Worm (Caenorhabditis elegans) whole organism, mixed stage, embryonic: ENCODE results near the gene sri-38.
"Not testable (repeated sequence)": the region's sequence is repeated elsewhere in the genome, so short reads cannot be mapped to it uniquely, and the experiment has no call there.

Experiments used
- M03D4.4 ChIP-seq: sonication (generic microtip); optimal IDR thresholded peaks from 2 replicates; lab custom pipeline; 2017; ENCODE audit warnings: mild to moderate bottlenecking, missing genetic modification characterization, missing compliant biosample characterization
- bed-3 ChIP-seq: fragments of 200-800 bp; sonication (Bioruptor generic); optimal IDR thresholded peaks from 3 replicates; lab custom pipeline; 2018; ENCODE audit warnings: mild to moderate bottlenecking, missing genetic modification characterization, moderate library complexity, missing compliant biosample characterization
- blmp-1 ChIP-seq: fragments of 150-350 bp; optimal IDR thresholded peaks from 2 replicates; lab custom pipeline; 2014; ENCODE audit warnings: missing biosample characterization, missing genetic modification characterization
- ceh-39 ChIP-seq: fragments of 150-350 bp; optimal IDR thresholded peaks from 2 replicates; lab custom pipeline; 2014; ENCODE audit warnings: missing biosample characterization, missing genetic modification characterization
- ceh-43 ChIP-seq: fragments of 200-800 bp; sonication (Bioruptor generic); optimal IDR thresholded peaks from 2 replicates; lab custom pipeline; 2018; ENCODE audit warnings: mild to moderate bottlenecking, missing genetic modification characterization, moderate library complexity, missing compliant biosample characterization
- ces-1 ChIP-seq: fragments of 150-350 bp; optimal IDR thresholded peaks from 2 replicates; lab custom pipeline; 2014; ENCODE audit warnings: missing biosample characterization, missing genetic modification reagents, missing genetic modification characterization
- cnd-1 ChIP-seq: fragments of 200-800 bp; sonication (Bioruptor generic); optimal IDR thresholded peaks from 2 replicates; lab custom pipeline; 2018; ENCODE audit warnings: mild to moderate bottlenecking, missing genetic modification characterization, missing compliant biosample characterization
- elt-1 ChIP-seq: sonication (generic microtip); optimal IDR thresholded peaks from 2 replicates; lab custom pipeline; 2017; ENCODE audit warnings: missing genetic modification characterization, mild to moderate bottlenecking, missing compliant biosample characterization, antibody characterized with exemption, moderate library complexity, borderline replicate concordance; ENCODE audit not compliant: insufficient read depth
- elt-3 ChIP-seq: fragments of 150-350 bp; optimal IDR thresholded peaks from 2 replicates; lab custom pipeline; 2014; ENCODE audit warnings: missing biosample characterization, missing genetic modification characterization
- flh-1 ChIP-seq: fragments of 200-800 bp; sonication (Bioruptor generic); optimal IDR thresholded peaks from 2 replicates; lab custom pipeline; 2018; ENCODE audit warnings: mild to moderate bottlenecking, missing genetic modification characterization, moderate library complexity, missing compliant biosample characterization
- ham-2 ChIP-seq: fragments of 200-800 bp; sonication (Bioruptor generic); optimal IDR thresholded peaks from 2 replicates; lab custom pipeline; 2018; ENCODE audit warnings: mild to moderate bottlenecking, missing genetic modification characterization, missing compliant biosample characterization
- hlh-1 ChIP-seq: fragments of 150-350 bp; optimal IDR thresholded peaks from 2 replicates; lab custom pipeline; 2014; ENCODE audit warnings: missing biosample characterization, missing genetic modification reagents, missing genetic modification characterization
- lin-13 ChIP-seq: fragments of 150-350 bp; optimal IDR thresholded peaks from 2 replicates; lab custom pipeline; 2014; ENCODE audit warnings: missing biosample characterization, missing genetic modification characterization
- lin-32 ChIP-seq: fragments of 200-800 bp; sonication (Bioruptor generic); optimal IDR thresholded peaks from 2 replicates; lab custom pipeline; 2018; ENCODE audit warnings: mild to moderate bottlenecking, missing genetic modification characterization, missing compliant biosample characterization
- lsy-2 ChIP-seq: fragments of 150-350 bp; optimal IDR thresholded peaks from 2 replicates; lab custom pipeline; 2014; ENCODE audit warnings: missing biosample characterization, missing genetic modification characterization
- mab-5 ChIP-seq: fragments of 150-350 bp; optimal IDR thresholded peaks from 2 replicates; lab custom pipeline; 2014; ENCODE audit warnings: missing biosample characterization, missing genetic modification characterization
- mep-1 ChIP-seq: fragments of 150-350 bp; optimal IDR thresholded peaks from 2 replicates; lab custom pipeline; 2017; ENCODE audit warnings: missing biosample characterization, missing genetic modification reagents, missing genetic modification characterization, inconsistent platforms
- mls-2 ChIP-seq: sonication (generic microtip); optimal IDR thresholded peaks from 2 replicates; lab custom pipeline; 2016; ENCODE audit warnings: mild to moderate bottlenecking, missing genetic modification characterization, moderate library complexity, missing compliant biosample characterization
- nhr-12 ChIP-seq: fragments of 150-350 bp; optimal IDR thresholded peaks from 2 replicates; lab custom pipeline; 2014; ENCODE audit warnings: missing biosample characterization, missing genetic modification characterization
- nhr-2 ChIP-seq: fragments of 150-350 bp; optimal IDR thresholded peaks from 2 replicates; lab custom pipeline; 2014; ENCODE audit warnings: missing biosample characterization, missing genetic modification characterization
- nhr-237 ChIP-seq: fragments of 150-350 bp; optimal IDR thresholded peaks from 2 replicates; lab custom pipeline; 2014; ENCODE audit warnings: missing biosample characterization, missing genetic modification characterization
- nhr-28 ChIP-seq: fragments of 150-350 bp; optimal IDR thresholded peaks from 2 replicates; lab custom pipeline; 2014; ENCODE audit warnings: missing biosample characterization, missing genetic modification characterization
- nhr-76 ChIP-seq: sonication (generic microtip); optimal IDR thresholded peaks from 2 replicates; lab custom pipeline; 2017; ENCODE audit warnings: missing biosample characterization, missing genetic modification characterization
- sem-2 ChIP-seq: fragments of 200-800 bp; sonication (Bioruptor generic); optimal IDR thresholded peaks from 2 replicates; lab custom pipeline; 2018; ENCODE audit warnings: mild to moderate bottlenecking, missing genetic modification characterization, missing compliant biosample characterization
- snpc-4 ChIP-seq: fragments of 150-350 bp; optimal IDR thresholded peaks from 2 replicates; lab custom pipeline; 2014; ENCODE audit warnings: missing biosample characterization, missing genetic modification characterization
- sptf-1 ChIP-seq: sonication (generic microtip); optimal IDR thresholded peaks from 2 replicates; lab custom pipeline; 2017; ENCODE audit warnings: mild to moderate bottlenecking, missing genetic modification characterization, moderate library complexity, missing compliant biosample characterization
- tbx-8 ChIP-seq: fragments of 200-800 bp; sonication (Bioruptor generic); optimal IDR thresholded peaks from 2 replicates; lab custom pipeline; 2018; ENCODE audit warnings: mild to moderate bottlenecking, missing genetic modification characterization, moderate library complexity, missing compliant biosample characterization
- unc-39 ChIP-seq: fragments of 150-350 bp; optimal IDR thresholded peaks from 2 replicates; lab custom pipeline; 2014; ENCODE audit warnings: missing biosample characterization, missing genetic modification characterization
- unc-62 ChIP-seq: fragments of 150-350 bp; optimal IDR thresholded peaks from 2 replicates; lab custom pipeline; 2014; ENCODE audit warnings: missing biosample characterization, missing genetic modification reagents, missing genetic modification characterization
- ztf-11 ChIP-seq: fragments of 150-350 bp; optimal IDR thresholded peaks from 2 replicates; lab custom pipeline; 2014; ENCODE audit warnings: missing biosample characterization, missing genetic modification characterization

The sri-38 gene

DNA sequence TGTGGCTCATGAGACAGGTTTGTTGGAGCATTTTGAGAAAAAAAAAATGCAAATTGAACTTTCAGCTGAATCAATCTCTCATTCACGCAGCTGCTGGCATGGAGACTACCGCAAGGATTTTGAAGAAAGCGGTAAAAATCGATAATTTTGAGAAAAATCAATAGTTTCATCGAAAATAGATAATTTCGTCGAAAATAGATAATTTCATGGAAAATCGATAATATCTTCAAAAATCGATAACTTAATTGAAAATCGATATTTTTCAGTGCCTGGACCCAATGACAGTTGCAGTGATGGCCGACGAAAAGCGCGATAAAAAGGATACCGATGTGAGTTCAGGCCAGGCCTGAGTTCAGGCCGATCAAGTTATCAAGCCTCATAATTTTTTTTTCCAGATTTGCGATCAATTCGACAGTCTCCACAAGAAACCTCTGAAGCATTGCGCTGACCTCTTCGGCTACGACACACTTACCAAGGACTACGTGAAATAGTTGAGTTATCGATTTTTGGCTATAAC lies 12.3 kb downstream of the sri-38 start, which contains the start of gene D2062.4:
D2062.4 (plus strand) TSS at position 467 of the 517 bp plus-strand sequence.
- not testable (repeated sequence) for TF ChIP-seq sptf-1 (tag; lab: Kevin White, UChicago); unc-62 (GFP tag; lab: Kevin White, UChicago); unc-39 (tag; lab: Kevin White, UChicago)

ce11 chrII:2624792-2625191 lies 14.1 kb downstream of the sri-38 start, which contains the start of gene lgc-28:
TSS of gene lgc-28 (plus strand) at chrII:2625092.
- TF ChIP-seq mep-1 (tag; lab: Kevin White, UChicago) (no peak), lin-13 (no peak), mls-2 (tag; lab: Kevin White, UChicago) (no peak), ceh-39 (tag; lab: Kevin White, UChicago) (no peak), ham-2 (no peak), bed-3 (GFP tag; lab: Kevin White, UChicago) (no peak), tbx-8 (no peak), unc-62 (GFP tag; lab: Kevin White, UChicago) (no peak), blmp-1 (tag; lab: Kevin White, UChicago) (no peak), flh-1 (GFP tag; lab: Kevin White, UChicago) (no peak), sem-2 (GFP tag; lab: Kevin White, UChicago) (no peak), ztf-11 (tag; lab: Kevin White, UChicago) (no peak), lin-32 (GFP tag; lab: Kevin White, UChicago) (no peak), nhr-76 (no peak)

DNA sequence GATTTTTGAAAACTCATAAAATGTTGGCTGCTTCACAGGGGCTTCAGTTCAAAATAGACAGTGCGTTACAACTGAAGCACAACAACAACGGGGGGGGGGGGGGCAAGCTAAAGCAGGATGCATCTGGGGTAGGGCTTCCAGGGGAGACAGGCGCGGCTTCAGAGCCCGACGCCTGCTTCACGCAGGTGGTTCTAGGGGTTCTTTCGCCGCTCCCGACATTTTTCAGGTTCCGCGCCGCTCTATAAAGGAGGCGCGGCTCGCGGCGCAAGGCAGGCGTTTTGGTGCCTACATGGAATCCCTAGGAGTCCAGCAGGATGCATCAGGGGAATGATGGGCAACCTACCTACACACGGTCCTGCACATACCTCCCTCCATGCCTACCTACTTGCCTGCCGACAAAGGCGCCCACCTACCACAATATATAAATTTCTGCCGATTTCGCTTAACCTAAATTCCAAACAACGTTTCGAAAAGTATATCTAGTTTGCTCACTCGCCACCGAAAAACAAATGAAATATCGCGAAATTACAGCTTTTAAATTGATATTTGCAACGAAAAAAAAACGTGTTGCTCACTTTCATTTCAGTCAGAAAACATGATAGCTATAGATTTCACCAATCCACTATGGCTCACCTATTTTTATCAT lies 16.6 kb downstream of the sri-38 start, which contains the start of gene sri-71:
sri-71 (plus strand) TSS at position 596 of the 646 bp plus-strand sequence.
- TF ChIP-seq mls-2 (tag; lab: Kevin White, UChicago): no peak
- peak; percentile 32 for TF ChIP-seq sptf-1 (tag; lab: Kevin White, UChicago)
- no peak for TF ChIP-seq lin-13
- TF ChIP-seq ceh-39 (tag; lab: Kevin White, UChicago): no peak
- no peak for TF ChIP-seq ceh-43 (GFP tag; lab: Kevin White, UChicago)
- TF ChIP-seq nhr-237 (tag; lab: Kevin White, UChicago): no peak

DNA sequence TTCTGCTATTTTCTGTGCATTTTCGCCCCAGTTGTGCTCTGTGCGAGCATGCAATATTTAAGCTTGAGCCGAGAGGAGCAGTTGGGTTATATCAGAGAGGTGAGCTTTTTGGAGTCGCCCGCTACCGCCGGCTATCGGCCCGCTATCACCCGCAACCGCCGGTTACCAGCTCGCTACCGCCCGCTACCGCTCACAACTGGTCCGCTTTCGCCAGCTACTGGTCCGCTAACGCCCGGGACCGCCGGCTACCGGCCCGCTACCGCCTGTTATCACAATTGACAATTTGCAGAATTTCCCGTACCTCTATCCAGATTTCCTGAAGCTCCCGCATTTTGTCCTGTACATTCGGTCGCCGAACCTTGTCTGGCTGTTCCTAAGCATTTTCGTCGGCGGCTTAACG lies 17.7 kb downstream of the sri-38 start:
- TF ChIP-seq snpc-4 (tag; lab: Kevin White, UChicago) (no peak), nhr-28 (no peak), tbx-8 (no peak), lsy-2 (tag; lab: Kevin White, UChicago) (no peak), hlh-1 (tag; lab: Kevin White, UChicago) (no peak), cnd-1 (tag; lab: Kevin White, UChicago) (no peak), nhr-76 (no peak), mep-1 (tag; lab: Kevin White, UChicago) (no peak), unc-62 (GFP tag; lab: Kevin White, UChicago) (no peak), sem-2 (GFP tag; lab: Kevin White, UChicago) (no peak), elt-3 (tag; lab: Kevin White, UChicago) (no peak), nhr-2 (tag; lab: Kevin White, UChicago) (no peak), sptf-1 (tag; lab: Kevin White, UChicago) (no peak), nhr-12 (no peak), ces-1 (GFP tag; lab: Kevin White, UChicago) (no peak), elt-1 (tag; lab: Kevin White, UChicago) (no peak), M03D4.4 (tag; lab: Kevin White, UChicago) (no peak), ztf-11 (tag; lab: Kevin White, UChicago) (no peak), unc-39 (tag; lab: Kevin White, UChicago) (no peak)

ce11 chrII:2629270-2629669 lies 18.6 kb downstream of the sri-38 start, which contains the start of gene sri-37:
TSS of gene sri-37 (plus strand) at chrII:2629570.
- TF ChIP-seq snpc-4 (tag; lab: Kevin White, UChicago): no peak
- no peak for TF ChIP-seq sptf-1 (tag; lab: Kevin White, UChicago)
- no peak for TF ChIP-seq mab-5 (tag; lab: Kevin White, UChicago)
- no peak for TF ChIP-seq nhr-28
- TF ChIP-seq, all 35 proteins: peak for 0
